Worm (Caenorhabditis elegans): ENCODE measurements around the gene F55F1.2.

Gene F55F1.2

DNA sequence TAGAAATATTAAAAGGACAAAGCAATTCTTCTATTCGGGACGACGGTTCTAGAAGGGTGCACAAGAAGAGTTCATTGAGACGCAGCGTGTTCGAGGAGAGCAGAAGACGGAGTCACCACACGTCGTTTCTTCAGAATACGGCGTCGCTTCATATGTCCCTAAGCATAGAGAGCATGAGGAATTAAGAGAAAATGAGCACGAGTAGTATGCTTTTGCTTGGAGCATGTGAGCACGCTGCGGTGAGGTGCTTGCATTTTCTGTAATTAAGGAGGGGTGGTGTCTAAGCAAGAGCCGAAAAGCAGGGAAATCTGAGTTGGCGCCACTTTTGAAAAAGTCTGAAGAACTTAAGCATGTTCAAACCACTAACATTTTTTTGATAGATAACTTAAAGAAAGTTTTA, 37.5 kb upstream of the F55F1.2 start, which contains the start of gene C14A11.5 (continued):
- TF ChIP-seq ama-1 (optimal IDR thresholded peaks at IDR 0.05) = no peak
- TF ChIP-seq ceh-2 (tag; optimal IDR thresholded peaks at IDR 0.05) = no peak
- TF ChIP-seq dve-1 (tag; optimal IDR thresholded peaks at IDR 0.05) = no peak

DNA sequence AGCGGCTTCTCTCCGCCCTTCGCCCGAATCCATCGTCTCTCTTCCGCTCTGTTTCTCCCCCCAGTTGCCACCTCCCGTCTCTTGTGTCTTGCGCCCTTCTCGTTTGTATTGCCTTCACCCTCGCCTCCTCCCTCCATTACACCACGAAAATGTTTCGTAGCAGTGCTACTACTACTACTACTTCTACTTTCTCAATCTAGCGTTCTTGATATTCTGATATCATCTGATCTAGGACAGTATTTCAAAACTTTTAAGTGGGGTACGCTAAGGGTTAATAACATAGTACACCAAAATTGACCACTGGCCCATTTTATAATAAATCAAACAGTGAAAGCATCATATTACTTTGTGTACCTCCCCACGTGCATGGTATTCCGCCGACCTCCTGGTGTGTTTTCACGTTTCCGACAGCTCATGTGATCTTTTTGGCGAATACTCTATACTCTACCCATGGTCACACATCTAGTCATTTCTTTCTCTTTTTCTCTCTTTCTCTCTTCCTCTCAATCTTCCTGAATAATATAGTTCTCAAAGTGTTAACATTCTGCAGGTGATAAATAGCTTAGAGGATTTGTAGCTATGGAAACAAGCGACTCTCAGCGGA, 32.8 kb upstream of the F55F1.2 start, which contains the start of gene C14A11.2:
C14A11.2 (plus strand) TSS at position 551 of the 604 bp plus-strand sequence.
- TF ChIP-seq ttx-3 (tag; optimal IDR thresholded peaks at IDR 0.05) = no peak
- TF ChIP-seq C08G9.2 (tag; optimal IDR thresholded peaks at IDR 0.05) = no peak
- TF ChIP-seq ceh-31 (tag; optimal IDR thresholded peaks at IDR 0.05) = peak; percentile 44
- no peak for TF ChIP-seq syd-9 (tag; optimal IDR thresholded peaks at IDR 0.05)
- peak; percentile 32 for TF ChIP-seq nfya-1 (tag; optimal IDR thresholded peaks at IDR 0.05)
- TF ChIP-seq pat-9 (tag; optimal IDR thresholded peaks at IDR 0.05) = no peak
- peak; percentile 1 for TF ChIP-seq pag-3 (tag; optimal IDR thresholded peaks at IDR 0.05; ENCODE audit: borderline replicate concordance)
- TF ChIP-seq eyg-1 (tag; optimal IDR thresholded peaks at IDR 0.05) = peak; percentile 23
- TF ChIP-seq hlh-30 (tag; optimal IDR thresholded peaks at IDR 0.05; ENCODE audit: insufficient read depth) = peak; percentile 54
- peak; percentile 17 for TF ChIP-seq ceh-18 (tag; optimal IDR thresholded peaks at IDR 0.05)
- TF ChIP-seq pha-2 (tag; optimal IDR thresholded peaks at IDR 0.05) = no peak
- no peak for TF ChIP-seq unc-86 (tag; optimal IDR thresholded peaks at IDR 0.05)
- TF ChIP-seq unc-42 (tag; optimal IDR thresholded peaks at IDR 0.05) = peak; percentile 8
- no peak for TF ChIP-seq fkh-6 (tag; optimal IDR thresholded peaks at IDR 0.05)
- peak; percentile 83 for TF ChIP-seq ceh-34 (tag; optimal IDR thresholded peaks at IDR 0.05)
- no peak for TF ChIP-seq dmd-4 (tag; optimal IDR thresholded peaks at IDR 0.05; ENCODE audit: borderline replicate concordance)
- peak; percentile 43 for TF ChIP-seq tbx-2 (tag; optimal IDR thresholded peaks at IDR 0.05)
- peak; percentile 7 for TF ChIP-seq F13H6.1 (tag; optimal IDR thresholded peaks at IDR 0.05)
- peak; percentile 48 for TF ChIP-seq ref-2 (tag; optimal IDR thresholded peaks at IDR 0.05)
- TF ChIP-seq odd-2 (tag; optimal IDR thresholded peaks at IDR 0.05) = no peak
- TF ChIP-seq ceh-14 (tag; optimal IDR thresholded peaks at IDR 0.05) = peak; percentile 53
- TF ChIP-seq elt-4 (tag; optimal IDR thresholded peaks at IDR 0.05) = no peak
- no peak for TF ChIP-seq ceh-30 (tag; optimal IDR thresholded peaks at IDR 0.05)

DNA sequence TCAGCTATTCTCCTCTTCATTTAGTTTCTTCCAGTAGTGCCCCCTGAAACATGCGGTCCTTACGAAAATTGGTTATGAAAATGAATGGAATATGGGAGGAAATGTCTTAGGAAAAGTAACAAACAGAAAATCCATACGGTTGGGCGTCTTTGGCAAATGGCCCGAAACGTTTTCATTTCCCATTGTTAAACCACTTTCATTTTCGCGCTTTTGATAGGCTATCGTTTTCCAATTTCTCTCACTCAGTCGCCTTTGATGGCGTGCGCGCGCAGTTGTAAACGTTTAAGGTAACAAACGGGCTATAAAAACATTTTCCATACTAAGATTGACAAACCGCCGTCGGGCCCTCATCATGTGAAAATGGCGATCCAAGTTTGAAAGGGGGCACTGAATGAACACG, 25.2 kb upstream of the F55F1.2 start:
- no peak for TF ChIP-seq pha-4 (tag; optimal IDR thresholded peaks at IDR 0.05)
- no peak for TF ChIP-seq fax-1 (tag; optimal IDR thresholded peaks at IDR 0.05)
- TF ChIP-seq unc-55 (GFP tag; optimal IDR thresholded peaks at IDR 0.05) = no peak
- TF ChIP-seq ceh-24 (tag; optimal IDR thresholded peaks at IDR 0.05) = no peak
- TF ChIP-seq nhr-11 (tag; optimal IDR thresholded peaks at IDR 0.05) = no peak
- TF ChIP-seq rnt-1 (tag; optimal IDR thresholded peaks at IDR 0.05) = no peak
- TF ChIP-seq ceh-22 (tag; optimal IDR thresholded peaks at IDR 0.05) = no peak
- no peak for TF ChIP-seq unc-42 (tag; optimal IDR thresholded peaks at IDR 0.05)
- no peak for TF ChIP-seq gmeb-2 (tag; optimal IDR thresholded peaks at IDR 0.05)
- no peak for TF ChIP-seq sdc-2 (tag; optimal IDR thresholded peaks at IDR 0.05)
- no peak for TF ChIP-seq ceh-31 (tag; optimal IDR thresholded peaks at IDR 0.05)
- TF ChIP-seq unc-3 (GFP tag; conservative IDR thresholded peaks at IDR 0.05) = no peak
- no peak for TF ChIP-seq unc-3 (tag; optimal IDR thresholded peaks at IDR 0.05)
- no peak for TF ChIP-seq ceh-9 (tag; optimal IDR thresholded peaks at IDR 0.05)
- TF ChIP-seq fkh-6 (tag; optimal IDR thresholded peaks at IDR 0.05) = no peak
- TF ChIP-seq npax-4 (tag; optimal IDR thresholded peaks at IDR 0.05) = no peak
- no peak for TF ChIP-seq ceh-2 (tag; optimal IDR thresholded peaks at IDR 0.05)
- TF ChIP-seq hlh-15 (tag; optimal IDR thresholded peaks at IDR 0.05) = no peak

All from whole organism, late embryonic.